Fruit fly (Drosophila melanogaster): ENCODE measurements around the gene CG44954.
A peak's percentile ranks its signal among the peaks of the same experiment; 100 is the strongest.

The CG44954 gene

DNA sequence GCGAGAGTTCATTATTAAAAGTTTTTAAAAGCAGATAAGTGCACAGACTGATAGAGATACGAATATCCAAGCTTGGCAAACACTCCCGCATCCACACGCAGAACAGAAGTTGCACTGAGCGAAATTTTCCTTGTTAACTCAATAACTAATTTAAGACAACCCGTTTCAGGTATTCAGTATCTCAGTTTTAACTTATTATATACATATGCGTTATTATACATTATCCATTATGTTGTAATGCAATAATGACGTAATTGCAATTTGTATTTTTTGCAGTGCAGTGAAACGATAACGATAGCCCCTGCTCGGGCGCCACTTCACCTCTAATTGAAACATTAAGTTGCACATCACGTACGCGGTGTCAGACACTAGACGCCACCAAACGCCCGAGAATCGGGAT lies 21.5 kb upstream of the CG44954 start (continued):
- TF ChIP-seq hth (optimal IDR thresholded peaks at IDR 0.05) (no peak), chif (GFP tag; optimal IDR thresholded peaks at IDR 0.05) (peak in 1 of 2 experiments; percentile 3), CG32772 (GFP tag; IDR thresholded peaks at IDR 0.05) (peak; percentile 40; the same call in 1 of the 2 replicates), CG31224 (GFP tag; IDR thresholded peaks at IDR 0.05) (0 out of 2 replicates have a peak, but pooled peaks have one; percentile 7), croc (GFP tag; conservative IDR thresholded peaks at IDR 0.05) (0 out of 3 replicates have a peak, but pooled peaks have one; percentile 16), Blimp-1 (GFP tag; optimal IDR thresholded peaks at IDR 0.05) (peak; percentile 32), repo (GFP tag; optimal IDR thresholded peaks at IDR 0.05) (no peak), ind (GFP tag; optimal IDR thresholded peaks at IDR 0.05) (peak; percentile 3), HmgD (GFP tag; optimal IDR thresholded peaks at IDR 0.05) (no peak), GATAe (GFP tag; conservative IDR thresholded peaks at IDR 0.05) (no peak), Adf1 (GFP tag; IDR thresholded peaks at IDR 0.05) (no peak), da (GFP tag; optimal IDR thresholded peaks at IDR 0.05) (no peak), CG4404 (GFP tag; IDR thresholded peaks at IDR 0.05) (peak; percentile 53; the same call in 1 of the 2 replicates), CG10431 (GFP tag; optimal IDR thresholded peaks at IDR 0.05) (no peak), CG1233 (GFP tag; optimal IDR thresholded peaks at IDR 0.05) (peak; percentile 15), Hr51 (GFP tag; optimal IDR thresholded peaks at IDR 0.05) (peak in 1 of 2 experiments; percentile 11), CG3726 (GFP tag; IDR thresholded peaks at IDR 0.05) (0 out of 3 replicates have a peak, but pooled peaks have one; percentile 59), zfh1 (GFP tag; IDR thresholded peaks at IDR 0.05) (0 out of 3 replicates have a peak, but pooled peaks have one; percentile 20), CG5245 (GFP tag; optimal IDR thresholded peaks at IDR 0.05) (peak; percentile 3), tin (GFP tag; optimal IDR thresholded peaks at IDR 0.05) (peak; percentile 6), dpn (GFP tag; optimal IDR thresholded peaks at IDR 0.05) (peak in 1 of 2 experiments; percentile 2), CG15696 (tag; optimal IDR thresholded peaks at IDR 0.05) (peak; percentile 31), CG9727 (GFP tag; optimal IDR thresholded peaks at IDR 0.05) (peak; percentile 23), crc (GFP tag; optimal IDR thresholded peaks at IDR 0.05) (no peak), tgo (GFP tag; IDR thresholded peaks at IDR 0.05) (peak; percentile 34; the same call in 2 of the 3 replicates), CG4282 (GFP tag; optimal IDR thresholded peaks at IDR 0.05) (no peak), unpg (GFP tag; optimal IDR thresholded peaks at IDR 0.05) (peak; percentile 42), sens (GFP tag) (peak; percentile 77), Antp (GFP tag; optimal IDR thresholded peaks at IDR 0.05) (no peak), Atf-2 (GFP tag; optimal IDR thresholded peaks at IDR 0.05) (no peak), CG8388 (GFP tag; optimal IDR thresholded peaks at IDR 0.05) (peak; percentile 14), CoRest (tag; optimal IDR thresholded peaks at IDR 0.05) (no peak), aop (GFP tag; IDR thresholded peaks at IDR 0.05) (no peak), CG2120 (GFP tag; optimal IDR thresholded peaks at IDR 0.05) (no peak), CG13424 (tag; optimal IDR thresholded peaks at IDR 0.05) (peak; percentile 10), tna (GFP tag; IDR thresholded peaks at IDR 0.05; ENCODE audit: partially characterized antibody) (no peak), CG1603 (tag; optimal IDR thresholded peaks at IDR 0.05) (peak; percentile 69), CG2889 (GFP tag; IDR thresholded peaks at IDR 0.05) (0 out of 3 replicates have a peak, but pooled peaks have one; percentile 19), vvl (GFP tag; IDR thresholded peaks at IDR 0.05) (peak; percentile 25; the same call in 1 of the 2 replicates), nmo (GFP tag; optimal IDR thresholded peaks at IDR 0.05) (peak; percentile 18), CG18599 (GFP tag; optimal IDR thresholded peaks at IDR 0.05) (peak; percentile 66), dmrt99B (tag; optimal IDR thresholded peaks at IDR 0.05) (peak; percentile 40), CG14667 (GFP tag; IDR thresholded peaks at IDR 0.05) (peak; percentile 36; the same call in 1 of the 2 replicates), jumu (GFP tag; optimal IDR thresholded peaks at IDR 0.05) (no peak), ci (GFP tag; IDR thresholded peaks at IDR 0.05) (0 out of 3 replicates have a peak, but pooled peaks have one; percentile 56), Oli (tag; optimal IDR thresholded peaks at IDR 0.05) (peak; percentile 10), HmgZ (tag; optimal IDR thresholded peaks at IDR 0.05) (no peak), Max (GFP tag; optimal IDR thresholded peaks at IDR 0.05) (no peak)
